Worm (Caenorhabditis elegans) whole organism, late embryonic: ENCODE measurements around the gene let-99.

ENCODE experiments used
- C08G9.2 ChIP-seq: sonication (generic microtip); optimal IDR thresholded peaks from 2 replicates; lab custom pipeline; 2016; ENCODE audit warnings: mild to moderate bottlenecking, missing genetic modification characterization, moderate library complexity, missing compliant biosample characterization
- F13H6.1 ChIP-seq: sonication (generic microtip); optimal IDR thresholded peaks from 2 replicates; lab custom pipeline; 2016; ENCODE audit warnings: missing genetic modification characterization, missing compliant biosample characterization
- T23F11.4 ChIP-seq: fragments of 200-800 bp; sonication (Bioruptor generic); optimal IDR thresholded peaks from 2 replicates; lab custom pipeline; 2018; ENCODE audit warnings: mild to moderate bottlenecking, missing genetic modification characterization, missing compliant biosample characterization
- ahr-1 ChIP-seq: sonication (generic microtip); optimal IDR thresholded peaks from 2 replicates; lab custom pipeline; 2016; ENCODE audit warnings: missing genetic modification characterization, missing compliant biosample characterization
- ceh-19 ChIP-seq: fragments of 200-800 bp; sonication (Bioruptor generic); optimal IDR thresholded peaks from 2 replicates; lab custom pipeline; 2018; ENCODE audit warnings: mild to moderate bottlenecking, missing genetic modification characterization, missing compliant biosample characterization
- ceh-2 ChIP-seq: sonication (generic microtip); optimal IDR thresholded peaks from 2 replicates; lab custom pipeline; 2016; ENCODE audit warnings: missing genotype, missing genetic modification characterization, missing compliant biosample characterization
- ceh-22 ChIP-seq: sonication (generic microtip); optimal IDR thresholded peaks from 2 replicates; lab custom pipeline; 2017; ENCODE audit warnings: missing biosample characterization, missing genetic modification characterization
- ceh-24 ChIP-seq: sonication (generic microtip); optimal IDR thresholded peaks from 2 replicates; lab custom pipeline; 2016; ENCODE audit warnings: mild to moderate bottlenecking, missing genetic modification characterization, missing compliant biosample characterization
- ceh-30 ChIP-seq: fragments of 150-350 bp; optimal IDR thresholded peaks from 2 replicates; lab custom pipeline; 2014; ENCODE audit warnings: missing biosample characterization, missing genetic modification characterization
- ceh-31 ChIP-seq: sonication (generic microtip); optimal IDR thresholded peaks from 2 replicates; lab custom pipeline; 2016; ENCODE audit warnings: missing genetic modification characterization, missing compliant biosample characterization
- ceh-34 ChIP-seq: sonication (generic microtip); optimal IDR thresholded peaks from 2 replicates; lab custom pipeline; 2016; ENCODE audit warnings: mild to moderate bottlenecking, missing genetic modification characterization, missing compliant biosample characterization
- ceh-45 ChIP-seq: fragments of 200-800 bp; sonication (Bioruptor generic); IDR thresholded peaks from 2 replicates; pipeline ENCODE4 v1.3.6; 2022; ENCODE audit warnings: missing genetic modification reagents, missing genetic modification characterization, missing compliant biosample characterization
- ceh-48 ChIP-seq: sonication (generic microtip); optimal IDR thresholded peaks from 2 replicates; lab custom pipeline; 2016; ENCODE audit warnings: missing genetic modification characterization, inconsistent platforms, missing compliant biosample characterization
- ceh-6 ChIP-seq: fragments of 200-800 bp; sonication (Bioruptor generic); optimal IDR thresholded peaks from 2 replicates; lab custom pipeline; 2018; ENCODE audit warnings: mild to moderate bottlenecking, missing genetic modification characterization, missing compliant biosample characterization
- che-1 ChIP-seq: sonication (generic microtip); optimal IDR thresholded peaks from 2 replicates; lab custom pipeline; 2016; ENCODE audit warnings: mild to moderate bottlenecking, missing genetic modification characterization, missing compliant biosample characterization
- dve-1 ChIP-seq: sonication (generic microtip); optimal IDR thresholded peaks from 2 replicates; lab custom pipeline; 2017; ENCODE audit warnings: antibody characterized with exemption, mild to moderate bottlenecking, missing genetic modification characterization, missing compliant biosample characterization
- elt-2 ChIP-seq: sonication (generic microtip); optimal IDR thresholded peaks from 2 replicates; lab custom pipeline; 2016; ENCODE audit warnings: missing genetic modification reagents, missing genetic modification characterization, missing compliant biosample characterization
- eyg-1 ChIP-seq: sonication (generic microtip); optimal IDR thresholded peaks from 2 replicates; lab custom pipeline; 2016; ENCODE audit warnings: missing genotype, missing genetic modification characterization, missing compliant biosample characterization
- fkh-6 ChIP-seq: sonication (generic microtip); optimal IDR thresholded peaks from 2 replicates; lab custom pipeline; 2016; ENCODE audit warnings: missing genetic modification characterization, missing compliant biosample characterization
- hlh-30 ChIP-seq: sonication (generic microtip); optimal IDR thresholded peaks from 2 replicates; lab custom pipeline; 2017; ENCODE audit warnings: antibody characterized with exemption, missing genetic modification characterization, missing compliant biosample characterization; ENCODE audit not compliant: insufficient read depth
- hlh-6 ChIP-seq: sonication (generic microtip); optimal IDR thresholded peaks from 2 replicates; lab custom pipeline; 2016; ENCODE audit warnings: missing genotype, missing genetic modification characterization, missing compliant biosample characterization
- hlh-8 ChIP-seq: sonication (generic microtip); optimal IDR thresholded peaks from 2 replicates; lab custom pipeline; 2016; ENCODE audit warnings: missing genotype, missing genetic modification characterization, missing compliant biosample characterization
- lim-6 ChIP-seq: sonication (generic microtip); optimal IDR thresholded peaks from 2 replicates; lab custom pipeline; 2016; ENCODE audit warnings: missing genetic modification characterization, missing compliant biosample characterization
- lin-11 ChIP-seq: fragments of 200-800 bp; sonication (Bioruptor generic); optimal IDR thresholded peaks from 2 replicates; lab custom pipeline; 2018; ENCODE audit warnings: mild to moderate bottlenecking, missing genetic modification characterization, missing compliant biosample characterization
- madf-2 ChIP-seq: sonication (generic microtip); optimal IDR thresholded peaks from 2 replicates; lab custom pipeline; 2017; ENCODE audit warnings: missing genetic modification characterization, missing compliant biosample characterization
- nhr-11 ChIP-seq: fragments of 150-350 bp; optimal IDR thresholded peaks from 2 replicates; lab custom pipeline; 2014; ENCODE audit warnings: missing biosample characterization, missing genetic modification characterization
- nhr-232 ChIP-seq: sonication (generic microtip); optimal IDR thresholded peaks from 2 replicates; lab custom pipeline; 2016; ENCODE audit warnings: missing genetic modification characterization, missing compliant biosample characterization
- npax-4 ChIP-seq: sonication (generic microtip); optimal IDR thresholded peaks from 2 replicates; lab custom pipeline; 2016; ENCODE audit warnings: missing genetic modification characterization, missing compliant biosample characterization
- odd-2 ChIP-seq: sonication (generic microtip); optimal IDR thresholded peaks from 2 replicates; lab custom pipeline; 2017; ENCODE audit warnings: antibody characterized with exemption, mild to moderate bottlenecking, missing genetic modification characterization, missing compliant biosample characterization
- pat-9 ChIP-seq: fragments of 200-800 bp; sonication (Bioruptor generic); optimal IDR thresholded peaks from 2 replicates; lab custom pipeline; 2018; ENCODE audit warnings: mild to moderate bottlenecking, missing genetic modification characterization, moderate library complexity, missing compliant biosample characterization
- pha-2 ChIP-seq: sonication (generic microtip); optimal IDR thresholded peaks from 2 replicates; lab custom pipeline; 2017; ENCODE audit warnings: mild to moderate bottlenecking, missing genetic modification characterization, missing compliant biosample characterization
- pha-4 ChIP-seq: fragments of 150-350 bp; optimal IDR thresholded peaks from 2 replicates; lab custom pipeline; 2018; ENCODE audit warnings: missing biosample characterization, missing genetic modification reagents, missing genetic modification characterization
- pqm-1 ChIP-seq: sonication (generic microtip); optimal IDR thresholded peaks from 2 replicates; lab custom pipeline; 2016; ENCODE audit warnings: missing genetic modification characterization, missing compliant biosample characterization
- pros-1 ChIP-seq: fragments of 150-350 bp; optimal IDR thresholded peaks from 2 replicates; lab custom pipeline; 2014; ENCODE audit warnings: missing biosample characterization, missing genetic modification reagents, missing genetic modification characterization
- rnt-1 ChIP-seq: sonication (generic microtip); optimal IDR thresholded peaks from 2 replicates; lab custom pipeline; 2016; ENCODE audit warnings: missing genetic modification characterization, missing compliant biosample characterization
- sox-2 ChIP-seq: fragments of 200-800 bp; sonication (Bioruptor generic); IDR thresholded peaks from 2 replicates; pipeline ENCODE4 v1.3.6; 2022; ENCODE audit warnings: missing genetic modification reagents, missing genetic modification characterization, missing compliant biosample characterization
- sox-4 ChIP-seq: sonication (generic microtip); optimal IDR thresholded peaks from 2 replicates; lab custom pipeline; 2017; ENCODE audit warnings: mild to moderate bottlenecking, missing genetic modification characterization, inconsistent platforms, missing compliant biosample characterization
- tbx-2 ChIP-seq: sonication (generic microtip); optimal IDR thresholded peaks from 2 replicates; lab custom pipeline; 2016; ENCODE audit warnings: missing genetic modification characterization, missing compliant biosample characterization
- unc-42 ChIP-seq: sonication (generic microtip); optimal IDR thresholded peaks from 2 replicates; lab custom pipeline; 2016; ENCODE audit warnings: missing genotype, missing genetic modification characterization, missing compliant biosample characterization
- unc-55 ChIP-seq: sonication (generic microtip); optimal IDR thresholded peaks from 2 replicates; lab custom pipeline; 2017; ENCODE audit warnings: missing biosample characterization, missing genetic modification reagents, missing genetic modification characterization
- unc-86 ChIP-seq: sonication (generic microtip); optimal IDR thresholded peaks from 2 replicates; lab custom pipeline; 2016; ENCODE audit warnings: missing genetic modification characterization, missing compliant biosample characterization
- ztf-16 ChIP-seq: sonication (generic microtip); optimal IDR thresholded peaks from 2 replicates; lab custom pipeline; 2017; ENCODE audit warnings: missing genetic modification characterization, missing compliant biosample characterization

let-99 gene

ce11 chrIV:12525409-12525808 lies 42.2 kb upstream of the let-99 start, which contains the start of gene eak-4:
Gene eak-4, minus strand, starts transcription at chrIV:12525509.
- no peak for TF ChIP-seq pat-9 (tag; lab: Kevin White, UChicago)
- TF ChIP-seq fkh-6 (tag; lab: Kevin White, UChicago) = no peak

ce11 chrIV:12527217-12527616 lies 40.4 kb upstream of the let-99 start, which contains the start of gene F53B2.8:
Gene F53B2.8, minus strand, starts transcription at chrIV:12527396.
- no peak for TF ChIP-seq unc-55 (GFP tag; lab: Kevin White, UChicago)
- TF ChIP-seq unc-42 (tag; lab: Kevin White, UChicago) = no peak
- no peak for TF ChIP-seq madf-2 (tag; lab: Kevin White, UChicago)
- no peak for TF ChIP-seq unc-86 (tag; lab: Kevin White, UChicago)
- no peak for TF ChIP-seq hlh-30
- TF ChIP-seq nhr-232 (tag; lab: Kevin White, UChicago) = no peak
- TF ChIP-seq ceh-24 (tag; lab: Kevin White, UChicago) = no peak
- TF ChIP-seq T23F11.4 = no peak
- TF ChIP-seq ceh-31 (tag; lab: Kevin White, UChicago) = no peak
- no peak for TF ChIP-seq ceh-30
- TF ChIP-seq ceh-22 (tag; lab: Kevin White, UChicago) = no peak

ce11 chrIV:12531047-12531446 lies 36.6 kb upstream of the let-99 start, which contains the start of gene F53B2.5:
Gene F53B2.5, minus strand, starts transcription at chrIV:12531147.
- TF ChIP-seq dve-1 (tag; lab: Kevin White, UChicago) (no peak), eyg-1 (tag; lab: Kevin White, UChicago) (no peak), pha-2 (tag; lab: Kevin White, UChicago) (no peak), unc-86 (tag; lab: Kevin White, UChicago) (no peak), hlh-6 (tag; lab: Kevin White, UChicago) (no peak), elt-2 (tag; lab: Kevin White, UChicago) (no peak), pqm-1 (tag; lab: Kevin White, UChicago) (no peak), rnt-1 (tag; lab: Kevin White, UChicago) (no peak), ceh-24 (tag; lab: Kevin White, UChicago) (no peak), hlh-30 (no peak), ceh-31 (tag; lab: Kevin White, UChicago) (no peak), lim-6 (tag; lab: Kevin White, UChicago) (no peak), C08G9.2 (tag; lab: Kevin White, UChicago) (no peak), pha-4 (no peak), npax-4 (tag; lab: Kevin White, UChicago) (no peak), sox-4 (tag; lab: Kevin White, UChicago) (no peak), ceh-19 (GFP tag; lab: Kevin White, UChicago) (no peak), sox-2 (GFP tag; lab: Robert Waterston, UW) (no peak), unc-55 (GFP tag; lab: Kevin White, UChicago) (no peak)
- TF ChIP-seq, all 69 proteins: peak for 0

ce11 chrIV:12531464-12531863 lies 36.2 kb upstream of the let-99 start:
- TF ChIP-seq pros-1 (tag; lab: Kevin White, UChicago) (no peak), hlh-30 (no peak), ceh-45 (GFP tag; lab: Robert Waterston, UW) (no peak), che-1 (tag; lab: Kevin White, UChicago) (no peak), ahr-1 (no peak), pha-2 (tag; lab: Kevin White, UChicago) (no peak), T23F11.4 (no peak), odd-2 (tag; lab: Kevin White, UChicago) (no peak), lin-11 (no peak), hlh-8 (tag; lab: Kevin White, UChicago) (no peak), ceh-2 (tag; lab: Kevin White, UChicago) (no peak), nhr-11 (tag; lab: Kevin White, UChicago) (no peak), unc-42 (tag; lab: Kevin White, UChicago) (no peak), unc-55 (GFP tag; lab: Kevin White, UChicago) (no peak), F13H6.1 (no peak), ceh-34 (tag; lab: Kevin White, UChicago) (no peak), ceh-6 (GFP tag; lab: Kevin White, UChicago) (no peak), ceh-48 (no peak), ztf-16 (no peak), tbx-2 (tag; lab: Kevin White, UChicago) (no peak)
- TF ChIP-seq, all 69 proteins: peak for 0
